Worm (Caenorhabditis elegans): ENCODE data around the gene F54D12.10.
A peak's percentile ranks its signal among the peaks of the same experiment; 100 is the strongest.

F54D12.10 gene

ce11 chrII:1369322-1369721 is 8.8 kb downstream of the F54D12.10 start (continued):
- TF ChIP-seq hsf-1 (GFP tag; IDR thresholded peaks at IDR 0.05) (no peak), lsl-1 (GFP tag; optimal IDR thresholded peaks at IDR 0.05) (peak; percentile 46), nfya-1 (tag; optimal IDR thresholded peaks at IDR 0.05; ENCODE audit: borderline replicate concordance, insufficient read depth) (no peak), ztf-25 (GFP tag; IDR thresholded peaks at IDR 0.05) (no peak), efl-1 (GFP tag; optimal IDR thresholded peaks at IDR 0.05) (peak; percentile 33), ztf-28 (GFP tag; IDR thresholded peaks at IDR 0.05) (no peak), ceh-40 (GFP tag; IDR thresholded peaks at IDR 0.05) (no peak), pha-4 (tag; optimal IDR thresholded peaks at IDR 0.05) (no peak), die-1 (tag; optimal IDR thresholded peaks at IDR 0.05) (no peak), sptf-2 (GFP tag; optimal IDR thresholded peaks at IDR 0.05) (no peak)

ce11 chrII:1368756-1369155 is 9.4 kb downstream of the F54D12.10 start:
- no peak for TF ChIP-seq rpc-1 (optimal IDR thresholded peaks at IDR 0.05)
- peak; percentile 4 for TF ChIP-seq rpc-1 (tag; optimal IDR thresholded peaks at IDR 0.05)
- no peak for TF ChIP-seq madf-8 (GFP tag; conservative IDR thresholded peaks at IDR 0.05)
- no peak for TF ChIP-seq nhr-179 (tag; optimal IDR thresholded peaks at IDR 0.05)

ce11 chrII:1365985-1366384 is 12.2 kb downstream of the F54D12.10 start:
- TF ChIP-seq gei-17 (GFP tag; optimal IDR thresholded peaks at IDR 0.05), result no peak
- no peak for TF ChIP-seq chd-7 (tag; optimal IDR thresholded peaks at IDR 0.05)
- TF ChIP-seq snpc-4 (GFP tag; optimal IDR thresholded peaks at IDR 0.05), result no peak
- no peak for TF ChIP-seq snpc-4 (tag; optimal IDR thresholded peaks at IDR 0.05)
- no peak for TF ChIP-seq hlh-12 (tag; optimal IDR thresholded peaks at IDR 0.05)
- TF ChIP-seq akir-1 (GFP tag; optimal IDR thresholded peaks at IDR 0.05), result no peak
- no peak for TF ChIP-seq lin-35 (GFP tag; optimal IDR thresholded peaks at IDR 0.05)
- no peak for TF ChIP-seq nhr-80 (tag; optimal IDR thresholded peaks at IDR 0.05)
- no peak for TF ChIP-seq atf-7 (tag; optimal IDR thresholded peaks at IDR 0.05)
- no peak for TF ChIP-seq ztf-25 (GFP tag; IDR thresholded peaks at IDR 0.05)
- no peak for TF ChIP-seq nfyb-1 (GFP tag; IDR thresholded peaks at IDR 0.05)
- no peak for TF ChIP-seq madf-3 (GFP tag; IDR thresholded peaks at IDR 0.05)
- no peak for TF ChIP-seq lin-26 (GFP tag; IDR thresholded peaks at IDR 0.05)
- TF ChIP-seq tbp1 (GFP tag; optimal IDR thresholded peaks at IDR 0.05), result peak; percentile 69
- no peak for TF ChIP-seq lir-1 (GFP tag; conservative IDR thresholded peaks at IDR 0.05)
- peak; percentile 29 for TF ChIP-seq B0261.1 (tag; optimal IDR thresholded peaks at IDR 0.05)
- TF ChIP-seq tlf-1 (GFP tag; optimal IDR thresholded peaks at IDR 0.05), result no peak
- TF ChIP-seq rpc-1 (optimal IDR thresholded peaks at IDR 0.05), result peak; percentile 19
- TF ChIP-seq rpc-1 (tag; optimal IDR thresholded peaks at IDR 0.05), result peak; percentile 61
- no peak for TF ChIP-seq ztf-26 (tag; optimal IDR thresholded peaks at IDR 0.05)
- no peak for TF ChIP-seq Y53G8AR.9 (GFP tag; conservative IDR thresholded peaks at IDR 0.05)
- no peak for TF ChIP-seq ztf-18 (tag; optimal IDR thresholded peaks at IDR 0.05)
- no peak for TF ChIP-seq zim-3 (tag; optimal IDR thresholded peaks at IDR 0.05)
- no peak for TF ChIP-seq pha-4 (tag; optimal IDR thresholded peaks at IDR 0.05)

- TF ChIP-seq T26A5.8 (tag; optimal IDR thresholded peaks at IDR 0.05), result no peak
- TF ChIP-seq tbp1 (GFP tag; optimal IDR thresholded peaks at IDR 0.05), result peak; percentile 51
- TF ChIP-seq rpc-1 (optimal IDR thresholded peaks at IDR 0.05), result peak; percentile 26
- TF ChIP-seq rpc-1 (tag; optimal IDR thresholded peaks at IDR 0.05), result peak; percentile 60
- no peak for TF ChIP-seq Y95B8A.8 (GFP tag; IDR thresholded peaks at IDR 0.05)
These were observed 15.7 kb downstream of the F54D12.10 start for ce11 chrII:1362423-1362822.

Measured in whole organism, young adult.